Worm (Caenorhabditis elegans) whole organism, L3 larva: ENCODE data around the gene grl-15.

Experiments used
- R02D3.7 ChIP-seq: fragments of 150-350 bp; optimal IDR thresholded peaks from 2 replicates; lab custom pipeline; 2014; ENCODE audit warnings: missing biosample characterization, missing genetic modification characterization
- aly-2 ChIP-seq: fragments of 150-350 bp; optimal IDR thresholded peaks from 2 replicates; lab custom pipeline; 2014; ENCODE audit warnings: missing biosample characterization, missing genetic modification characterization
- ama-1 ChIP-seq: fragments of 150-350 bp; optimal IDR thresholded peaks from 2 replicates; lab custom pipeline; 2018
- ceh-82 ChIP-seq: fragments of 150-350 bp; optimal IDR thresholded peaks from 2 replicates; lab custom pipeline; 2014; ENCODE audit warnings: missing biosample characterization, missing genetic modification characterization
- egl-27 ChIP-seq: sonication (generic microtip); optimal IDR thresholded peaks from 4 replicates; lab custom pipeline; 2017; ENCODE audit warnings: missing biosample characterization, missing genetic modification reagents, missing genetic modification characterization
- egl-5 ChIP-seq: fragments of 150-350 bp; optimal IDR thresholded peaks from 2 replicates; lab custom pipeline; 2017; ENCODE audit warnings: missing biosample characterization, missing genetic modification reagents, missing genetic modification characterization, inconsistent platforms
- elt-1 ChIP-seq: fragments of 150-350 bp; optimal IDR thresholded peaks from 2 replicates; lab custom pipeline; 2014; ENCODE audit warnings: missing biosample characterization, missing genetic modification characterization
- elt-2 ChIP-seq: sonication (generic microtip); optimal IDR thresholded peaks from 2 replicates; lab custom pipeline; 2016; ENCODE audit warnings: missing genetic modification reagents, mild to moderate bottlenecking, missing genetic modification characterization, missing compliant biosample characterization
- elt-3 ChIP-seq, 3 experiments: fragments of 150-350 bp in 1 of 3; sonication (generic microtip) in 2 of 3; optimal IDR thresholded peaks; 2 replicates in 2 of 3; 4 replicates in 1 of 3; lab custom pipeline; 2014 to 2017; ENCODE audit warnings: missing biosample characterization in 3 of 3, missing genetic modification characterization in 3 of 3
- eor-1 ChIP-seq, 2 experiments: fragments of 150-350 bp; optimal IDR thresholded peaks; 2 replicates each; lab custom pipeline; 2014 to 2018; ENCODE audit warnings: missing biosample characterization in 2 of 2, missing genetic modification characterization in 2 of 2
- fkh-10 ChIP-seq: sonication (generic microtip); optimal IDR thresholded peaks from 2 replicates; lab custom pipeline; 2017; ENCODE audit warnings: missing biosample characterization, missing genetic modification reagents, missing genetic modification characterization
- fkh-2 ChIP-seq: fragments of 150-350 bp; optimal IDR thresholded peaks from 2 replicates; lab custom pipeline; 2014; ENCODE audit warnings: missing biosample characterization, missing genetic modification reagents, missing genetic modification characterization
- fos-1 ChIP-seq: fragments of 150-350 bp; optimal IDR thresholded peaks from 2 replicates; lab custom pipeline; 2014; ENCODE audit warnings: missing biosample characterization, missing genetic modification characterization
- hmg-11 ChIP-seq: sonication (generic microtip); optimal IDR thresholded peaks from 2 replicates; lab custom pipeline; 2016; ENCODE audit warnings: missing genetic modification characterization, missing compliant biosample characterization
- jun-1 ChIP-seq: fragments of 150-350 bp; optimal IDR thresholded peaks from 2 replicates; lab custom pipeline; 2014; ENCODE audit warnings: missing biosample characterization, missing genetic modification reagents, missing genetic modification characterization
- lin-39 ChIP-seq: fragments of 150-350 bp; optimal IDR thresholded peaks from 2 replicates; lab custom pipeline; 2018; ENCODE audit warnings: missing biosample characterization, missing genetic modification reagents, missing genetic modification characterization
- lsy-12 ChIP-seq: sonication (generic microtip); optimal IDR thresholded peaks from 2 replicates; lab custom pipeline; 2016; ENCODE audit warnings: mild to moderate bottlenecking, missing genetic modification characterization, missing compliant biosample characterization
- mdl-1 ChIP-seq: fragments of 150-350 bp; optimal IDR thresholded peaks from 2 replicates; lab custom pipeline; 2014; ENCODE audit warnings: missing biosample characterization, missing genetic modification characterization
- nhr-11 ChIP-seq: fragments of 150-350 bp; optimal IDR thresholded peaks from 2 replicates; lab custom pipeline; 2014; ENCODE audit warnings: missing biosample characterization, missing genetic modification characterization
- nhr-23 ChIP-seq: fragments of 150-350 bp; optimal IDR thresholded peaks from 2 replicates; lab custom pipeline; 2014; ENCODE audit warnings: missing biosample characterization, missing genetic modification reagents, missing genetic modification characterization
- nhr-237 ChIP-seq: fragments of 150-350 bp; optimal IDR thresholded peaks from 2 replicates; lab custom pipeline; 2014; ENCODE audit warnings: missing biosample characterization, missing genetic modification characterization
- nhr-28 ChIP-seq: fragments of 150-350 bp; optimal IDR thresholded peaks from 2 replicates; lab custom pipeline; 2014; ENCODE audit warnings: missing biosample characterization, missing genetic modification characterization
- nhr-67 ChIP-seq: fragments of 150-350 bp; optimal IDR thresholded peaks from 2 replicates; lab custom pipeline; 2014; ENCODE audit warnings: missing biosample characterization, missing genetic modification characterization
- nhr-76 ChIP-seq: fragments of 150-350 bp; sonication (generic microtip); optimal IDR thresholded peaks from 5 replicates; lab custom pipeline; 2014; ENCODE audit warnings: missing biosample characterization, missing genetic modification characterization
- nhr-77 ChIP-seq: fragments of 150-350 bp; optimal IDR thresholded peaks from 2 replicates; lab custom pipeline; 2014; ENCODE audit warnings: missing biosample characterization, missing genetic modification characterization
- pha-4 ChIP-seq: fragments of 150-350 bp; optimal IDR thresholded peaks from 2 replicates; lab custom pipeline; 2014; ENCODE audit warnings: missing biosample characterization, missing genetic modification reagents, missing genetic modification characterization
- pqm-1 ChIP-seq: fragments of 150-350 bp; optimal IDR thresholded peaks from 2 replicates; lab custom pipeline; 2017; ENCODE audit warnings: missing biosample characterization, missing genetic modification characterization, inconsistent platforms
- skn-1 ChIP-seq: fragments of 150-350 bp; optimal IDR thresholded peaks from 2 replicates; lab custom pipeline; 2014; ENCODE audit warnings: missing biosample characterization, missing genetic modification characterization
- snpc-4 ChIP-seq: fragments of 150-350 bp; optimal IDR thresholded peaks from 2 replicates; lab custom pipeline; 2014; ENCODE audit warnings: missing biosample characterization, missing genetic modification characterization
- tbx-2 ChIP-seq: sonication (generic microtip); optimal IDR thresholded peaks from 2 replicates; lab custom pipeline; 2016; ENCODE audit warnings: mild to moderate bottlenecking, missing genetic modification characterization, missing compliant biosample characterization
- unc-62 ChIP-seq: fragments of 150-350 bp; sonication (generic microtip); optimal IDR thresholded peaks from 4 replicates; lab custom pipeline; 2014; ENCODE audit warnings: missing biosample characterization, missing genetic modification reagents, missing genetic modification characterization
- zag-1 ChIP-seq: fragments of 150-350 bp; optimal IDR thresholded peaks from 2 replicates; lab custom pipeline; 2014; ENCODE audit warnings: missing biosample characterization, missing genetic modification characterization
- ztf-11 ChIP-seq: fragments of 150-350 bp; optimal IDR thresholded peaks from 2 replicates; lab custom pipeline; 2014; ENCODE audit warnings: missing biosample characterization, missing genetic modification characterization
- ztf-4 ChIP-seq: fragments of 150-350 bp; optimal IDR thresholded peaks from 2 replicates; lab custom pipeline; 2014; ENCODE audit warnings: missing biosample characterization, missing genetic modification characterization

Gene grl-15

ce11 chrIII:12198135-12198534, 37.7 kb downstream of the grl-15 start:
- TF ChIP-seq egl-27 (tag; lab: Kevin White, UChicago) (no peak), fos-1 (tag; lab: Kevin White, UChicago) (no peak), nhr-237 (tag; lab: Kevin White, UChicago) (no peak), nhr-67 (no peak), R02D3.7 (tag; lab: Kevin White, UChicago) (no peak), unc-62 (GFP tag; lab: Kevin White, UChicago) (no peak), pha-4 (no peak), zag-1 (tag; lab: Kevin White, UChicago) (no peak), egl-5 (no peak), lsy-12 (tag; lab: Kevin White, UChicago) (no peak), nhr-23 (tag; lab: Kevin White, UChicago) (no peak), fkh-10 (GFP tag; lab: Kevin White, UChicago) (no peak), elt-1 (no peak), nhr-77 (tag; lab: Kevin White, UChicago) (no peak), ztf-4 (tag; lab: Kevin White, UChicago) (no peak)
- TF ChIP-seq, all 47 proteins: peak for 0

- TF ChIP-seq zag-1 (tag; lab: Kevin White, UChicago): no peak
- TF ChIP-seq lin-39 (tag; lab: Kevin White, UChicago): no peak
- TF ChIP-seq snpc-4 (tag; lab: Kevin White, UChicago): no peak
- TF ChIP-seq nhr-11 (tag; lab: Kevin White, UChicago): no peak
These were observed 39.8 kb downstream of the grl-15 start for ce11 chrIII:12195991-12196390.

- TF ChIP-seq nhr-76 (tag; lab: Kevin White, UChicago) (no peak), jun-1 (tag; lab: Kevin White, UChicago) (no peak), unc-62 (GFP tag; lab: Kevin White, UChicago) (no peak), mdl-1 (no peak), eor-1 (tag; optimal IDR thresholded peaks at IDR 0.05; lab: Kevin White, UChicago) (no peak), elt-3 (tag; optimal IDR thresholded peaks at IDR 0.05; lab: Kevin White, UChicago) (no peak), ama-1 (no peak), hmg-11 (tag; lab: Kevin White, UChicago) (no peak), tbx-2 (no peak), ztf-4 (tag; lab: Kevin White, UChicago) (no peak), pha-4 (no peak), ceh-82 (tag; lab: Kevin White, UChicago) (no peak), egl-27 (tag; lab: Kevin White, UChicago) (no peak), elt-1 (no peak), R02D3.7 (tag; lab: Kevin White, UChicago) (no peak), zag-1 (tag; lab: Kevin White, UChicago) (no peak), nhr-237 (tag; lab: Kevin White, UChicago) (no peak), ztf-11 (no peak)
These were observed 41.6 kb downstream of the grl-15 start, which contains the start of gene Y75B8A.44 for ce11 chrIII:12194190-12194589. Gene Y75B8A.44 (plus strand): TSS chrIII:12194490.

- TF ChIP-seq lin-39 (tag; lab: Kevin White, UChicago) (no peak), elt-2 (tag; lab: Kevin White, UChicago) (peak; percentile 36)
These were observed 47.6 kb downstream of the grl-15 start for ce11 chrIII:12188236-12188635.

- no peak for TF ChIP-seq fkh-2
- no peak for TF ChIP-seq nhr-76 (tag; lab: Kevin White, UChicago)
- no peak for TF ChIP-seq aly-2
- no peak for TF ChIP-seq nhr-67
- no peak for TF ChIP-seq ceh-82 (tag; lab: Kevin White, UChicago)
These were observed 49.7 kb downstream of the grl-15 start, which contains the start of gene lury-1 for ce11 chrIII:12186111-12186510. Gene lury-1 (plus strand): TSS chrIII:12186411.

ce11 chrIII:12182919-12183318, 52.9 kb downstream of the grl-15 start, which contains the start of gene Y75B8A.10:
Gene Y75B8A.10 (minus strand): TSS chrIII:12183019.
- TF ChIP-seq nhr-28 (tag; lab: Kevin White, UChicago): no peak
- TF ChIP-seq hmg-11 (tag; lab: Kevin White, UChicago): no peak
- no peak for TF ChIP-seq nhr-77 (tag; lab: Kevin White, UChicago)
- TF ChIP-seq skn-1: no peak
- TF ChIP-seq pqm-1 (tag; lab: Kevin White, UChicago): no peak
- no peak for TF ChIP-seq ama-1
